Fruit fly (Drosophila melanogaster) whole organism, prepupa: ENCODE data around the gene CG42750.

Source experiments
- Blimp-1 ChIP-seq: fragments of 200-800 bp; sonication (Bioruptor generic); optimal IDR thresholded peaks from 3 replicates; lab custom pipeline; 2017; ENCODE audit warnings: missing biosample characterization, missing genetic modification characterization, mild to moderate bottlenecking, moderate library complexity, missing genetic modification reagents
- CG10631 ChIP-seq: fragments of 200-800 bp; sonication (Bioruptor generic); optimal IDR thresholded peaks from 2 replicates; lab custom pipeline; 2016; ENCODE audit warnings: missing biosample characterization, missing genetic modification characterization
- CG11762 ChIP-seq: fragments of 200-800 bp; sonication (Bioruptor generic); optimal IDR thresholded peaks from 3 replicates; lab custom pipeline; 2016; ENCODE audit warnings: missing biosample characterization, missing genetic modification characterization; ENCODE audit not compliant: insufficient read depth
- CG11902 ChIP-seq: fragments of 200-800 bp; sonication (Bioruptor generic); optimal IDR thresholded peaks from 3 replicates; lab custom pipeline; 2016; ENCODE audit warnings: missing biosample characterization, missing genetic modification characterization
- CG1621 ChIP-seq: fragments of 200-800 bp; sonication (Bioruptor generic); optimal IDR thresholded peaks from 3 replicates; lab custom pipeline; 2018; ENCODE audit warnings: missing biosample characterization, mild to moderate bottlenecking, missing genetic modification characterization
- CG31627 ChIP-seq: fragments of 200-800 bp; sonication (Bioruptor generic); optimal IDR thresholded peaks from 3 replicates; lab custom pipeline; 2016; ENCODE audit warnings: missing biosample characterization, missing genetic modification characterization
- CG32006 ChIP-seq: fragments of 200-800 bp; sonication (Bioruptor generic); optimal IDR thresholded peaks from 3 replicates; lab custom pipeline; 2017; ENCODE audit warnings: missing biosample characterization, mild to moderate bottlenecking, missing genetic modification characterization
- CG6163 ChIP-seq: fragments of 200-800 bp; sonication (Bioruptor generic); IDR thresholded peaks from 3 replicates; pipeline ENCODE4 v1.3.6; 2022; ENCODE audit warnings: missing biosample characterization, missing genetic modification characterization
- CG7368 ChIP-seq: fragments of 200-800 bp; sonication (Bioruptor generic); optimal IDR thresholded peaks from 3 replicates; lab custom pipeline; 2016; ENCODE audit warnings: missing biosample characterization, missing genetic modification characterization
- CG8319 ChIP-seq: fragments of 200-800 bp; sonication (Bioruptor generic); optimal IDR thresholded peaks from 3 replicates; lab custom pipeline; 2016; ENCODE audit warnings: missing biosample characterization, missing genetic modification characterization
- CG9139 ChIP-seq: fragments of 200-800 bp; sonication (Bioruptor generic); optimal IDR thresholded peaks from 3 replicates; lab custom pipeline; 2017; ENCODE audit warnings: missing biosample characterization, mild to moderate bottlenecking, missing genetic modification characterization
- Eip78C ChIP-seq: fragments of 200-800 bp; sonication (Bioruptor generic); peaks from one replicate; lab custom pipeline; 2016; ENCODE audit warnings: missing biosample characterization, missing genetic modification characterization
- Eip93F ChIP-seq: fragments of 200-800 bp; sonication (Bioruptor generic); optimal IDR thresholded peaks from 2 replicates; lab custom pipeline; 2016; ENCODE audit warnings: missing biosample characterization, mild to moderate bottlenecking, missing genetic modification characterization
- Gug ChIP-seq: fragments of 200-800 bp; sonication (Bioruptor generic); IDR thresholded peaks from 2 replicates; pipeline ENCODE4 v1.3.6; 2022; ENCODE audit warnings: missing biosample characterization, missing genetic modification characterization
- Hr38 ChIP-seq: sonication (Bioruptor generic); optimal IDR thresholded peaks from 2 replicates; lab custom pipeline; 2016; ENCODE audit warnings: missing biosample characterization, missing genetic modification characterization
- Hr39 ChIP-seq: fragments of 200-800 bp; sonication (Bioruptor generic); optimal IDR thresholded peaks from 2 replicates; lab custom pipeline; 2016; ENCODE audit warnings: missing biosample characterization, missing genetic modification characterization
- Lpt ChIP-seq: fragments of 200-800 bp; sonication (Bioruptor generic); optimal IDR thresholded peaks from 3 replicates; lab custom pipeline; 2016; ENCODE audit warnings: missing biosample characterization, missing genetic modification characterization
- Met ChIP-seq: fragments of 200-800 bp; sonication (Bioruptor generic); optimal IDR thresholded peaks from 3 replicates; lab custom pipeline; 2016; ENCODE audit warnings: missing biosample characterization, missing genetic modification characterization
- OdsH ChIP-seq: fragments of 200-800 bp; sonication (Bioruptor generic); optimal IDR thresholded peaks from 3 replicates; lab custom pipeline; 2016; ENCODE audit warnings: missing biosample characterization, missing genetic modification characterization
- Smox ChIP-seq: fragments of 200-800 bp; sonication (Bioruptor generic); optimal IDR thresholded peaks from 3 replicates; lab custom pipeline; 2016; ENCODE audit warnings: missing biosample characterization, missing genetic modification characterization
- Sox102F ChIP-seq: fragments of 200-800 bp; sonication (Bioruptor generic); optimal IDR thresholded peaks from 2 replicates; lab custom pipeline; 2016; ENCODE audit warnings: missing biosample characterization, mild to moderate bottlenecking, missing genetic modification characterization
- Sox14 ChIP-seq: fragments of 200-800 bp; sonication (Bioruptor generic); optimal IDR thresholded peaks from 3 replicates; lab custom pipeline; 2016; ENCODE audit warnings: missing biosample characterization, missing genetic modification characterization
- Sox15 ChIP-seq: fragments of 200-800 bp; sonication (Bioruptor generic); optimal IDR thresholded peaks from 3 replicates; lab custom pipeline; 2016; ENCODE audit warnings: missing biosample characterization, missing genetic modification characterization
- achi ChIP-seq: fragments of 200-800 bp; sonication (Bioruptor generic); optimal IDR thresholded peaks from 3 replicates; lab custom pipeline; 2016; ENCODE audit warnings: missing biosample characterization, missing genetic modification characterization
- acj6 ChIP-seq: fragments of 200-800 bp; sonication (Bioruptor generic); optimal IDR thresholded peaks from 3 replicates; lab custom pipeline; 2016; ENCODE audit warnings: missing biosample characterization, missing genetic modification characterization
- eg ChIP-seq: fragments of 200-800 bp; sonication (Bioruptor generic); IDR thresholded peaks from 3 replicates; pipeline ENCODE4 v1.3.6; 2022; ENCODE audit warnings: missing biosample characterization, missing genetic modification characterization
- esn ChIP-seq: fragments of 200-800 bp; sonication (Bioruptor generic); optimal IDR thresholded peaks from 2 replicates; lab custom pipeline; 2016; ENCODE audit warnings: missing biosample characterization, mild to moderate bottlenecking, missing genetic modification characterization, moderate library complexity
- fd59A ChIP-seq: fragments of 200-800 bp; sonication (Bioruptor generic); optimal IDR thresholded peaks from 2 replicates; lab custom pipeline; 2017; ENCODE audit warnings: missing biosample characterization, mild to moderate bottlenecking, missing genetic modification characterization, missing genetic modification reagents
- fkh ChIP-seq: fragments of 200-800 bp; sonication (Bioruptor generic); optimal IDR thresholded peaks from 3 replicates; lab custom pipeline; 2017; ENCODE audit warnings: missing biosample characterization, mild to moderate bottlenecking, missing genetic modification characterization, moderate library complexity
- pdm3 ChIP-seq: fragments of 200-800 bp; sonication (Bioruptor generic); optimal IDR thresholded peaks from 3 replicates; lab custom pipeline; 2016; ENCODE audit warnings: missing biosample characterization, missing genetic modification characterization
- ss ChIP-seq, 2 experiments: fragments of 200-800 bp; sonication (Bioruptor generic); optimal IDR thresholded peaks; 2 replicates in 1 of 2; 3 replicates in 1 of 2; lab custom pipeline; 2017 to 2018; ENCODE audit warnings: mild to moderate bottlenecking in 2 of 2, missing biosample characterization in 2 of 2, missing genetic modification characterization in 2 of 2, moderate library complexity in 1 of 2
- svp ChIP-seq: fragments of 200-800 bp; sonication (Bioruptor generic); peaks from one replicate; lab custom pipeline; 2016; ENCODE audit warnings: missing biosample characterization, missing genetic modification characterization
- topi ChIP-seq: fragments of 200-800 bp; sonication (Bioruptor generic); optimal IDR thresholded peaks from 3 replicates; lab custom pipeline; 2016; ENCODE audit warnings: missing biosample characterization, missing genetic modification characterization
- vri ChIP-seq: fragments of 200-800 bp; sonication (Bioruptor generic); optimal IDR thresholded peaks from 3 replicates; lab custom pipeline; 2016; ENCODE audit warnings: missing biosample characterization, mild to moderate bottlenecking, missing genetic modification characterization

Gene CG42750

DNA sequence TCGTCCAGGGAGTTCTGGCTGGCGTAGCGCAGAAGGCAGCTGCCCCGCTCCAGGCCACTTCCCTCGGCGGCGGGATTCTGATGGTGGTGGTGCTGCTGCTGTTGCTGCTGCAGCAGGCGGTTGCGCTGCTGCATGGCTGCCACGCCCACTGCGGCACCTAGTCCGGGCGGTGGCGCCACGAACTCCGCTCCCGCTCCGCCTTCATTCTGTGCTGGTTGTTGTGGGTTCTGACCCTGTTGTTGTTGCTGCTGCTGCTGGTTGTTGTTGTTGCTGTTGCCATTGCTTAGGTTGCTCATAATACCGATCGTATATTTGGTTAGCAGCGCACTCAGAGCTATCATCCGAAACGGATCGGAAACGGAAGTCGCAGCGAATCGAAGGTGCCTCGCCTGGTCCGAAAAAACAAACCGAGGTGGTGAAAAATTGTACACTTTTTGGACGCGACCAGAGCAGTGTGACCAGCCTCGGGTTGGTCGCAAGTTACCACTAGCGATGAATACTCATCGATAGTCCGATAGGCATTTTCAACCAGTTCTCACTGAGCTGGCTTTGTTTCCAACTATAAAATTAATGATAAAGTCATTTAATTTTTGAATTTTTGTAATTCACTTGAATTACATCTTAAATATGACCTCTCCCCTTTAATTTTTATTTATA lies 137.9 kb downstream of the CG42750 start, which contains the start of gene kel (continued):
- TF ChIP-seq CG10631 (GFP tag; lab: Kevin White, UChicago) (no peak), CG11762 (no peak), fd59A (GFP tag; lab: Kevin White, UChicago) (no peak), Hr38 (GFP tag; lab: Kevin White, UChicago) (no peak), Hr39 (GFP tag; lab: Kevin White, UChicago) (no peak), CG9139 (no peak), CG31627 (GFP tag; lab: Kevin White, UChicago) (peak; percentile 17), Gug (GFP tag; lab: Robert Waterston, UW) (0 out of 2 replicates have a peak, but pooled peaks have one; percentile 9)

dm6 chr2L:18136427-18136857 lies 139.1 kb downstream of the CG42750 start:
- TF ChIP-seq Eip78C (GFP tag; lab: Kevin White, UChicago) (peak; percentile 49), vri (GFP tag; lab: Kevin White, UChicago) (no peak), Eip93F (no peak), fkh (GFP tag; lab: Kevin White, UChicago) (peak; percentile 95)

DNA sequence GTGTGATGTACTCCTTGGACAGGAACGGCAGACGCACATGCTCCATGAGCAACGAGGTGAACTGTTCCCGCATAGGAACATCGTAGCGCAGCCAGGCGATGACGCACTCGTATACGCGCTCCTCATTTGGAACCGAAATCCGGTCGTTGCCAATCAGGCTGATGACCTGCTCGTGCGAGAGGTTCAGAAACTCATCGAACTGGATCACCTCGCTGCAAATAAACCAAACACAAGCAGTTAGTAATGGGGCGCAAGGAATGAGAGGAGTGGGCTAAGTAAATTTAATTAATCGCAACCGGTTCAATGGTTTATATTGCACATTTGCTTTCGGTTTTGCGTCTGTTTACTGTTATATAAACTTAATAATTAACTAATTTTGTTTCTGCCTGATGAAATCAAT lies 141.0 kb downstream of the CG42750 start:
- TF ChIP-seq CG6163 (no peak), svp (peak; percentile 87), vri (GFP tag; lab: Kevin White, UChicago) (peak; percentile 40), Eip78C (GFP tag; lab: Kevin White, UChicago) (peak; percentile 29), pdm3 (no peak)
- TF ChIP-seq, all 60 proteins: peak for 3

DNA sequence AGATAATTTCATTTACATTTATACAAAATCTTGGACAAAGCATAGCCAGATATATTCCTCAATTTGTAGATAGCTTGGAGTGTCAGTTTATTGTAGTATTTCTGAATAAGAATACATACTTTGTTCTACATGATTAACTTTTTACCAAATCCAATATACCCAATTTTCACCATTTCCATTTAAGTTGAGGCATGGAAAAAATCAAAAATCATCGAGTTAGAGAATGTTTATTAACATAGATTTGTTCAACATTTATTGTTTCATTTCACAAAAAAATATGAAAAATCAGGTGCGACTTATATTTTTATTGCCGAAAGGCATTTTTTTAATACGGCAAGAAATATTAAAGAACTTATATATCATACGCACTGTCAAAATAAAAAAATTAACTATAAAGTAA lies 149.9 kb downstream of the CG42750 start, which contains the start of gene Grl36b:
Gene Grl36b, minus strand, starts transcription at position 101 of the 400 bp plus-strand sequence.
- TF ChIP-seq Eip78C (GFP tag; lab: Kevin White, UChicago) (no peak), OdsH (GFP tag; lab: Kevin White, UChicago) (no peak), fd59A (GFP tag; lab: Kevin White, UChicago) (no peak), esn (GFP tag; lab: Kevin White, UChicago) (no peak), svp (no peak), topi (GFP tag; lab: Kevin White, UChicago) (no peak), CG8319 (GFP tag; lab: Kevin White, UChicago) (no peak), Smox (GFP tag; lab: Kevin White, UChicago) (no peak), Sox102F (GFP tag; lab: Kevin White, UChicago) (no peak), Met (GFP tag; lab: Kevin White, UChicago) (no peak), Sox14 (GFP tag; lab: Kevin White, UChicago) (no peak), pdm3 (no peak), acj6 (GFP tag; lab: Kevin White, UChicago) (no peak), achi (GFP tag; lab: Kevin White, UChicago) (no peak), ss (GFP tag; optimal IDR thresholded peaks at IDR 0.05; lab: Kevin White, UChicago) (no peak), Blimp-1 (GFP tag; lab: Kevin White, UChicago) (no peak), CG11902 (GFP tag; lab: Kevin White, UChicago) (no peak), CG32006 (no peak)

DNA sequence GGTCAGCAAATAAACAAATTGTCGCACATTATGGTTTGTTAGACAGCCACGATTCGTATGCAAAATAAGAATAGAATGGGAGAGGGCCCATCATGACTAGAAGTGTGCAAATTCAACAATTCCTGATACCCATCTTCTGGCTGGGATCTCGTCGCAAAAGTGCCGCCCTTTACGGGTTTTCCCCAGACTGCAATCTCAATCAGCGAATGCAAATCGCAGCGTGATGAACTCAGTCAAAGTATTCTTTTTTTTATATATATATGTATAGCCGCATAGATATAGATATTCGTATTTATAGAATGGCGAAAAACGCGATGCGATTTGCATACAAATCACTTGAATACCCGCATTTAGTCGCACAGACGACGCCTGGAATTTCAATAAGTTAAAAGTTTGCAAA lies 152.7 kb downstream of the CG42750 start:
- TF ChIP-seq Hr38 (GFP tag; lab: Kevin White, UChicago) (no peak), svp (peak; percentile 84), CG1621 (tag; lab: Kevin White, UChicago) (no peak), CG7368 (GFP tag; lab: Kevin White, UChicago) (no peak), Lpt (GFP tag; lab: Kevin White, UChicago) (no peak), Sox15 (GFP tag; lab: Kevin White, UChicago) (no peak), CG6163 (no peak), Blimp-1 (GFP tag; lab: Kevin White, UChicago) (no peak), eg (GFP tag; lab: Robert Waterston, UW) (no peak)
